Fruit fly (Drosophila melanogaster): Measurements from ENCODE around the gene CG13643.

The CG13643 gene

DNA sequence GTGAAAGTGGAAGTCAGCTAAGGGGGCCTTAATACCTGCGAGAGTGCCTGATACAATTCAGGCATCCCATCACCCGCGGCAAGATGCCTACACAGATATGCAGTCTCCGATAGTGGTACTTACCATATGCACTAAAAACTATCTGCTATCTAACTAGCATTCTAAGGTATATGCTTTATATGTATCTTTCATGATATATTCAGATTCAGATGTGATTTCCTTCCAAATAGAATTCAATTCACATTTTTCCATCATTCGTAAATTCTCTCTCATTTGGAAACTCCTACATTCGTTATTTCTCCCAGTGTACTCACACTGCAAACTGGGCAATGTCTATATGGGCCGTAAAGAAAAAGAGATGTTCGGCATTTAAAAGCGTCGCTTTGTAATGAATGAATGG, 19.3 kb downstream of the CG13643 start (continued):
- TF ChIP-seq kay (GFP tag; optimal IDR thresholded peaks at IDR 0.05) (no peak), CG43689 (GFP tag; IDR thresholded peaks at IDR 0.05) (no peak), Ptx1 (GFP tag; IDR thresholded peaks at IDR 0.05) (0 out of 2 replicates have a peak, but pooled peaks have one; percentile 16), ken (GFP tag; IDR thresholded peaks at IDR 0.05) (no peak), CG15479 (GFP tag; optimal IDR thresholded peaks at IDR 0.05) (no peak), CG15601 (tag; optimal IDR thresholded peaks at IDR 0.05) (no peak), Med (GFP tag) (peak; percentile 54), CG4820 (GFP tag; optimal IDR thresholded peaks at IDR 0.05) (no peak), Fer3 (tag; optimal IDR thresholded peaks at IDR 0.05) (no peak), CG6689 (GFP tag; IDR thresholded peaks at IDR 0.05) (peak; percentile 17; the same call in 1 of the 2 replicates), row (GFP tag; IDR thresholded peaks at IDR 0.05) (0 out of 3 replicates have a peak, but pooled peaks have one; percentile 5), zfh1 (GFP tag; IDR thresholded peaks at IDR 0.05) (0 out of 3 replicates have a peak, but pooled peaks have one; percentile 8), MESR4 (GFP tag; optimal IDR thresholded peaks at IDR 0.05) (no peak), E2f1 (GFP tag; IDR thresholded peaks at IDR 0.05) (no peak), fu2 (GFP tag; optimal IDR thresholded peaks at IDR 0.05) (no peak), Drgx (GFP tag; IDR thresholded peaks at IDR 0.05) (peak; percentile 47), Atf3 (GFP tag; optimal IDR thresholded peaks at IDR 0.05) (no peak), CG4854 (GFP tag; optimal IDR thresholded peaks at IDR 0.05) (no peak)

DNA sequence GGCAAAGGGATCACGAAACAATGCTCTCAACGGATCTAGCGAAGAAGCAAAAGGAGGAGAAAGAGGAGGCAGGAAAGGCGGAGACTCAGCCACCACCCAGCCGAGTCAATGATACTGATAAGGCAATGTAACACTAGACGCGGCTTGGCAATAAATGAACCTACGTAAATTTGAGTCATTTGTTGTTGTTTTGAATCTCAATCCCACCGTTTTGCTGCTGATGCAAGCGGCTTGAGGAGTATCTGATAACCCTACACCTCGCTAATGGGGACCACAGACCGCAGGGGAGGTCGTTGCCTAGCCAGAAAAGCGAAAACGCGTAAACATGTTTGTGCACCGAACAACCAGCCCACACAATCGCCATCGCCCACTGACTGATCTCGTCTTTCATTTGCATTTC, 27.1 kb downstream of the CG13643 start:
- TF ChIP-seq MBD-R2 (GFP tag; IDR thresholded peaks at IDR 0.05) (no peak), Pdp1 (GFP tag; optimal IDR thresholded peaks at IDR 0.05) (peak in 1 of 2 experiments; percentile 5), chinmo (GFP tag; IDR thresholded peaks at IDR 0.05; ENCODE audit: partially characterized antibody) (0 out of 4 replicates have a peak, but pooled peaks have one; percentile 37), sr (GFP tag; IDR thresholded peaks at IDR 0.05) (peak; percentile 53)

DNA sequence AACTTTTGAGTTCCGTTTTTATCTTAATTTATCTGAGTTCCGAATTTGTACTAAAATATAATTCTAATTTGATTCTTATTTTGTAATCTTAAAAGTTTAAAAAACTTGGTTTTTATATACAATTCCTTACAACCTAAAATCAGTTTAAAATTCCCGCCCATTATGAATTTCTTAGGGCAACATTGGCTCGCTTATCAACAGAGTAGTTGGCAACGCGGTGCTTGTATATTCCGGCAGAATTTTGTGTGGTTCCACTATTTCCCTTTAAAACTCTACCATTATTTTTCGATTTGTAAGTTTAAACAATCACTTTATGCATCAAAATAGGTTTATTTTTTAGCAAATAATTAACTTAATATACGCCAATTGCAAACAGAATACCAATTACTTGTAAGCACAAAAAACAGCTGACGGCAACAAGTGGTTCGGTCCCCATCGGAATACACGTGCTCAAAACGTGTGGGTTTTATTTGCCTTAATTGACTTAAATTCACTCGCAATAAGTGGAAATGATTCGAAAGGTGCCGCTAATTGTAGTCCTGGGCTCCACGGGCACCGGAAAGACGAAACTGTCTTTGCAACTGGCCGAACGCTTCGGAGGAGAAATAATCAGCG, 28.9 kb downstream of the CG13643 start, which contains the start of the genes CG11089 and CG31381:
TSS of gene CG11089 (plus strand) at position 203 of the 615 bp plus-strand sequence.
TSS of gene CG31381 (plus strand) at position 203 of the 615 bp plus-strand sequence.
- TF ChIP-seq CG30431 (GFP tag; optimal IDR thresholded peaks at IDR 0.05) = no peak
- no peak for TF ChIP-seq CG42726 (GFP tag; IDR thresholded peaks at IDR 0.05; ENCODE audit: partially characterized antibody)
- peak; percentile 39 for TF ChIP-seq CG17829 (tag; optimal IDR thresholded peaks at IDR 0.05)
- TF ChIP-seq Asciz (GFP tag; optimal IDR thresholded peaks at IDR 0.05) = peak; percentile 25
- no peak for TF ChIP-seq sim (GFP tag; IDR thresholded peaks at IDR 0.05)
- peak in 1 of 2 experiments; percentile 76 for TF ChIP-seq crp (GFP tag; optimal IDR thresholded peaks at IDR 0.05)
- peak; percentile 5 for TF ChIP-seq CG3281 (GFP tag; optimal IDR thresholded peaks at IDR 0.05)
- no peak; the same call in 1 of the 2 replicates for TF ChIP-seq Awh (GFP tag; IDR thresholded peaks at IDR 0.05)
- TF ChIP-seq pzg (GFP tag; optimal IDR thresholded peaks at IDR 0.05) = peak; percentile 50
- peak; percentile 100 for TF ChIP-seq CG14710 (tag; optimal IDR thresholded peaks at IDR 0.05)
- TF ChIP-seq CG2116 (GFP tag; optimal IDR thresholded peaks at IDR 0.05) = peak; percentile 5
- TF ChIP-seq CG9437 (GFP tag; optimal IDR thresholded peaks at IDR 0.05) = no peak
- TF ChIP-seq CG5245 (GFP tag; optimal IDR thresholded peaks at IDR 0.05) = no peak
- peak; percentile 97 for TF ChIP-seq CG4854 (GFP tag; optimal IDR thresholded peaks at IDR 0.05)
- no peak for TF ChIP-seq fd3F (GFP tag; optimal IDR thresholded peaks at IDR 0.05)
- no peak for TF ChIP-seq chn (GFP tag; optimal IDR thresholded peaks at IDR 0.05)
- TF ChIP-seq CG13775 (GFP tag; optimal IDR thresholded peaks at IDR 0.05) = peak; percentile 6
- no peak for TF ChIP-seq Doc3 (GFP tag; IDR thresholded peaks at IDR 0.05; ENCODE audit: partially characterized antibody)
- peak; percentile 66 for TF ChIP-seq Max (GFP tag; optimal IDR thresholded peaks at IDR 0.05)
- peak; percentile 44 for TF ChIP-seq CG12659 (GFP tag; optimal IDR thresholded peaks at IDR 0.05)
- TF ChIP-seq MBD-R2 (GFP tag; IDR thresholded peaks at IDR 0.05) = 0 out of 2 replicates have a peak, but pooled peaks have one; percentile 6
- peak; percentile 97 for TF ChIP-seq E2f2 (GFP tag; IDR thresholded peaks at IDR 0.05)
- no peak for TF ChIP-seq CG3838 (GFP tag; optimal IDR thresholded peaks at IDR 0.05)
- peak; percentile 7 for TF ChIP-seq Nf-YB (GFP tag; optimal IDR thresholded peaks at IDR 0.05)
- no peak for TF ChIP-seq klu (GFP tag; IDR thresholded peaks at IDR 0.05)
- TF ChIP-seq Dp (GFP tag; optimal IDR thresholded peaks at IDR 0.05) = peak; percentile 96
- peak; percentile 94 for TF ChIP-seq cwo (GFP tag; optimal IDR thresholded peaks at IDR 0.05)
